Fruit fly (Drosophila melanogaster) whole organism, embryonic: Measurements from ENCODE around the gene Ugt37C2.
A peak's percentile ranks its signal among the peaks of the same experiment; 100 is the strongest.

Experiments used
- Asciz ChIP-seq: fragments of 200-800 bp; sonication (Bioruptor generic); optimal IDR thresholded peaks from 2 replicates; lab custom pipeline; 2017; ENCODE audit warnings: missing biosample characterization, mild to moderate bottlenecking, missing genetic modification characterization, missing genetic modification reagents
- BEAF-32 ChIP-seq: fragments of 200-800 bp; sonication (Bioruptor generic); optimal IDR thresholded peaks from 3 replicates; lab custom pipeline; 2017; ENCODE audit warnings: missing biosample characterization, missing genetic modification characterization, mild to moderate bottlenecking, moderate library complexity, missing genetic modification reagents
- CG1233 ChIP-seq: fragments of 200-800 bp; sonication (Bioruptor generic); optimal IDR thresholded peaks from 4 replicates; lab custom pipeline; 2018; ENCODE audit warnings: missing biosample characterization, mild to moderate bottlenecking, missing genetic modification characterization
- CG14014 ChIP-seq: fragments of 200-800 bp; sonication (Bioruptor generic); IDR thresholded peaks from 2 replicates; pipeline ENCODE4 v1.3.6; 2022; ENCODE audit warnings: missing biosample characterization, missing genetic modification characterization
- CG15479 ChIP-seq: fragments of 200-800 bp; sonication (Bioruptor generic); optimal IDR thresholded peaks from 3 replicates; lab custom pipeline; 2019; ENCODE audit warnings: missing biosample characterization, mild to moderate bottlenecking, missing genetic modification characterization, moderate library complexity
- CG2199 ChIP-seq: fragments of 200-800 bp; sonication (Bioruptor generic); IDR thresholded peaks from 3 replicates; pipeline ENCODE4 v1.3.6; 2022; ENCODE audit warnings: missing biosample characterization, missing genetic modification characterization
- CG3065 ChIP-seq: fragments of 200-800 bp; sonication (Bioruptor generic); optimal IDR thresholded peaks from 2 replicates; lab custom pipeline; 2016; ENCODE audit warnings: missing biosample characterization, missing genetic modification characterization
- CG31388 ChIP-seq: fragments of 200-800 bp; sonication (Bioruptor generic); optimal IDR thresholded peaks from 2 replicates; lab custom pipeline; 2016; ENCODE audit warnings: missing biosample characterization, missing genetic modification characterization
- CG3995 ChIP-seq: fragments of 200-800 bp; sonication (Bioruptor generic); optimal IDR thresholded peaks from 3 replicates; lab custom pipeline; 2016; ENCODE audit warnings: missing biosample characterization, missing genetic modification characterization
- CG4404 ChIP-seq: fragments of 200-800 bp; sonication (Bioruptor generic); IDR thresholded peaks from 2 replicates; pipeline ENCODE4 v1.3.6; 2022; ENCODE audit warnings: missing biosample characterization, missing genetic modification characterization
- CG5180 ChIP-seq: fragments of 200-800 bp; sonication (Bioruptor generic); optimal IDR thresholded peaks from 3 replicates; lab custom pipeline; 2017; ENCODE audit warnings: missing biosample characterization, missing genetic modification characterization, mild to moderate bottlenecking, moderate library complexity, missing genetic modification reagents
- CG8359 ChIP-seq: fragments of 200-800 bp; sonication (Bioruptor generic); optimal IDR thresholded peaks from 2 replicates; lab custom pipeline; 2017; ENCODE audit warnings: missing biosample characterization, mild to moderate bottlenecking, missing genetic modification characterization, borderline replicate concordance
- D19A ChIP-seq: fragments of 200-800 bp; optimal IDR thresholded peaks from 3 replicates; lab custom pipeline; 2019; ENCODE audit warnings: missing biosample characterization, mild to moderate bottlenecking, missing genetic modification characterization, moderate library complexity
- ERR ChIP-seq: fragments of 200-800 bp; sonication (Bioruptor generic); optimal IDR thresholded peaks from 2 replicates; lab custom pipeline; 2016; ENCODE audit warnings: missing biosample characterization, missing genetic modification characterization
- Ets65A ChIP-seq: fragments of 200-800 bp; sonication (Bioruptor generic); peaks from one replicate; lab custom pipeline; 2016; ENCODE audit warnings: missing biosample characterization, missing genetic modification characterization
- Fer2 ChIP-seq: fragments of 200-800 bp; sonication (Bioruptor generic); optimal IDR thresholded peaks from 2 replicates; lab custom pipeline; 2018; ENCODE audit warnings: missing biosample characterization, mild to moderate bottlenecking, missing genetic modification characterization, moderate library complexity
- HHEX ChIP-seq: fragments of 200-800 bp; sonication (Bioruptor generic); optimal IDR thresholded peaks from 3 replicates; lab custom pipeline; 2017; ENCODE audit warnings: missing biosample characterization, mild to moderate bottlenecking, missing genetic modification characterization, missing genetic modification reagents
- Med ChIP-seq: fragments of 200-800 bp; sonication (Bioruptor generic); peaks from one replicate; lab custom pipeline; 2016; ENCODE audit warnings: missing biosample characterization, missing genetic modification characterization, mild to moderate bottlenecking, inconsistent platforms, moderate library complexity
- Nf-YA ChIP-seq: fragments of 200-800 bp; sonication (Bioruptor generic); IDR thresholded peaks from 2 replicates; pipeline ENCODE4 v1.3.6; 2022; ENCODE audit warnings: missing biosample characterization, missing genetic modification characterization
- Poxn ChIP-seq: fragments of 200-800 bp; sonication (Bioruptor generic); IDR thresholded peaks from 2 replicates; pipeline ENCODE4 v1.3.6; 2022; ENCODE audit warnings: missing biosample characterization, missing genetic modification characterization
- Tbp ChIP-seq: fragments of >200 bp; optimal IDR thresholded peaks from 2 replicates; lab custom pipeline; 2018; ENCODE audit warnings: missing biosample characterization, missing genetic modification characterization
- az2 ChIP-seq: fragments of 200-800 bp; sonication (Bioruptor generic); optimal IDR thresholded peaks from 3 replicates; lab custom pipeline; 2016; ENCODE audit warnings: missing biosample characterization, missing genetic modification characterization
- bowl ChIP-seq: fragments of 200-800 bp; sonication (Bioruptor generic); IDR thresholded peaks from 2 replicates; pipeline ENCODE4 v1.3.6; 2022; ENCODE audit warnings: missing biosample characterization, missing genetic modification characterization
- ci ChIP-seq: fragments of 200-800 bp; sonication (Bioruptor generic); IDR thresholded peaks from 3 replicates; pipeline ENCODE4 v1.3.6; 2022; ENCODE audit warnings: missing biosample characterization, missing genetic modification characterization
- en ChIP-seq: fragments of 200-800 bp; sonication (Bioruptor generic); optimal IDR thresholded peaks from 2 replicates; lab custom pipeline; 2016; ENCODE audit warnings: missing biosample characterization, missing genetic modification characterization
- pita ChIP-seq: fragments of 200-800 bp; sonication (Bioruptor generic); optimal IDR thresholded peaks from 2 replicates; lab custom pipeline; 2017; ENCODE audit warnings: missing biosample characterization, mild to moderate bottlenecking, missing genetic modification characterization
- psq ChIP-seq: fragments of 200-800 bp; sonication (Bioruptor generic); optimal IDR thresholded peaks from 2 replicates; lab custom pipeline; 2017; ENCODE audit warnings: missing biosample characterization, missing genetic modification characterization
- sens ChIP-seq: fragments of 200-800 bp; sonication (Bioruptor generic); peaks from one replicate; lab custom pipeline; 2016; ENCODE audit warnings: missing biosample characterization, missing genetic modification characterization
- ssp ChIP-seq: fragments of 200-800 bp; sonication (Bioruptor generic); IDR thresholded peaks from 2 replicates; pipeline ENCODE4 v1.3.6; 2022; ENCODE audit warnings: missing biosample characterization, missing genetic modification characterization
- tll ChIP-seq, 2 experiments: fragments of 200-800 bp in 1 of 2; fragments of >200 bp in 1 of 2; sonication (Bioruptor generic) in 1 of 2; optimal IDR thresholded peaks; 2 replicates each; lab custom pipeline; 2017 to 2019; ENCODE audit warnings: missing biosample characterization in 2 of 2, missing genetic modification characterization in 2 of 2, mild to moderate bottlenecking in 1 of 2, moderate library complexity in 1 of 2

Gene Ugt37C2

dm6 chr2L:16845179-16845578 lies 51.2 kb downstream of the Ugt37C2 start:
- no peak for TF ChIP-seq CG3065 (GFP tag; lab: Kevin White, UChicago)
- TF ChIP-seq az2, result no peak
- no peak for TF ChIP-seq psq (GFP tag; lab: Kevin White, UChicago)
- TF ChIP-seq BEAF-32 (GFP tag; lab: Kevin White, UChicago), result no peak
- peak; percentile 2 for TF ChIP-seq HHEX
- no peak for TF ChIP-seq D19A
- TF ChIP-seq Tbp (GFP tag; lab: Kevin White, UChicago), result no peak
- no peak for TF ChIP-seq Poxn (GFP tag; lab: Robert Waterston, UW)
- TF ChIP-seq CG15479 (GFP tag; lab: Kevin White, UChicago), result peak; percentile 31
- no peak for TF ChIP-seq CG4404 (GFP tag; lab: Robert Waterston, UW)
- peak; percentile 49 for TF ChIP-seq Med (GFP tag; lab: Kevin White, UChicago)
- TF ChIP-seq Nf-YA (GFP tag; lab: Robert Waterston, UW), result 0 out of 2 replicates have a peak, but pooled peaks have one; percentile 21
- no peak for TF ChIP-seq CG31388 (GFP tag; lab: Kevin White, UChicago)
- peak; percentile 70 for TF ChIP-seq Ets65A (GFP tag; lab: Kevin White, UChicago)
- TF ChIP-seq ci, result 0 out of 3 replicates have a peak, but pooled peaks have one; percentile 27
- no peak for TF ChIP-seq CG3995 (GFP tag; lab: Kevin White, UChicago)
- peak; percentile 59 for TF ChIP-seq sens
- peak; percentile 10 for TF ChIP-seq CG5180 (GFP tag; lab: Kevin White, UChicago)
- no peak for TF ChIP-seq CG8359
- TF ChIP-seq Asciz (GFP tag; lab: Kevin White, UChicago), result peak; percentile 27
- no peak for TF ChIP-seq ERR (GFP tag; lab: Kevin White, UChicago)
- TF ChIP-seq bowl (GFP tag; lab: Robert Waterston, UW), result no peak
- TF ChIP-seq en (GFP tag; lab: Kevin White, UChicago), result no peak
- no peak for TF ChIP-seq CG1233 (GFP tag; lab: Kevin White, UChicago)
- no peak for TF ChIP-seq ssp
- no peak for TF ChIP-seq pita (GFP tag; lab: Kevin White, UChicago)
- TF ChIP-seq CG14014, result no peak
- no peak for TF ChIP-seq Fer2
- peak in 1 of 2 experiments; percentile 54 for TF ChIP-seq tll (GFP tag; optimal IDR thresholded peaks at IDR 0.05; lab: Kevin White, UChicago)
- TF ChIP-seq CG2199, result no peak
- TF ChIP-seq, all 482 proteins: peak for 10
